Fruit fly (Drosophila melanogaster) whole organism, wandering third instar larva: ENCODE results near the gene CG33483.
A peak's percentile ranks its signal among the peaks of the same experiment; 100 is the strongest.

Experiments used
- Abd-B ChIP-seq: fragments of >200 bp; optimal IDR thresholded peaks from 2 replicates; lab custom pipeline; 2017; ENCODE audit warnings: missing biosample characterization, missing genetic modification characterization
- CG32264 ChIP-seq: fragments of 200-800 bp; sonication (Bioruptor generic); optimal IDR thresholded peaks from 2 replicates; lab custom pipeline; 2016; ENCODE audit warnings: missing biosample characterization, missing genetic modification characterization
- CG9705 ChIP-seq: fragments of 200-800 bp; sonication (Bioruptor generic); optimal IDR thresholded peaks from 2 replicates; lab custom pipeline; 2018; ENCODE audit warnings: missing biosample characterization, mild to moderate bottlenecking, missing genetic modification characterization
- CrebA ChIP-seq: fragments of 200-800 bp; sonication (Bioruptor generic); optimal IDR thresholded peaks from 2 replicates; lab custom pipeline; 2016; ENCODE audit warnings: missing biosample characterization, mild to moderate bottlenecking, missing genetic modification characterization, borderline replicate concordance
- Dfd ChIP-seq: fragments of >200 bp; optimal IDR thresholded peaks from 2 replicates; lab custom pipeline; 2017; ENCODE audit warnings: missing biosample characterization, missing genetic modification characterization
- Dif ChIP-seq: fragments of 200-275, 200-300 bp; sonication (Bioruptor generic); optimal IDR thresholded peaks from 2 replicates; lab custom pipeline; 2018; ENCODE audit warnings: missing biosample characterization, missing genetic modification characterization; ENCODE audit not compliant: partially characterized antibody
- GATAd ChIP-seq: sonication (Bioruptor generic); optimal IDR thresholded peaks from 2 replicates; lab custom pipeline; 2016; ENCODE audit warnings: missing biosample characterization, missing genetic modification characterization
- HLH106 ChIP-seq: fragments of 200-800 bp; optimal IDR thresholded peaks from 3 replicates; lab custom pipeline; 2019; ENCODE audit warnings: missing biosample characterization, mild to moderate bottlenecking, missing genetic modification characterization, moderate library complexity
- Hnf4 ChIP-seq: fragments of 200-800 bp; sonication (Bioruptor generic); optimal IDR thresholded peaks from 2 replicates; lab custom pipeline; 2016; ENCODE audit warnings: missing biosample characterization, mild to moderate bottlenecking, missing genetic modification characterization
- Hr78 ChIP-seq: fragments of >200 bp; optimal IDR thresholded peaks from 2 replicates; lab custom pipeline; 2017; ENCODE audit warnings: missing biosample characterization, missing genetic modification characterization
- Hr83 ChIP-seq: fragments of 200-300 bp; sonication (Bioruptor generic); optimal IDR thresholded peaks from 2 replicates; lab custom pipeline; 2016; ENCODE audit warnings: missing biosample characterization, mild to moderate bottlenecking, missing genetic modification characterization, moderate library complexity; ENCODE audit not compliant: poor library complexity, severe bottlenecking
- Jra ChIP-seq: sonication (Bioruptor generic); optimal IDR thresholded peaks from 2 replicates; lab custom pipeline; 2016; ENCODE audit warnings: missing biosample characterization, missing genetic modification characterization
- Mio ChIP-seq: sonication (Bioruptor generic); optimal IDR thresholded peaks from 2 replicates; lab custom pipeline; 2016; ENCODE audit warnings: missing biosample characterization, missing genetic modification characterization
- Myc ChIP-seq: fragments of >200 bp; optimal IDR thresholded peaks from 2 replicates; lab custom pipeline; 2017
- N ChIP-seq: fragments of >200 bp; optimal IDR thresholded peaks from 2 replicates; lab custom pipeline; 2018; ENCODE audit warnings: missing biosample characterization, missing external identifiers, missing genetic modification characterization
- OdsH ChIP-seq: fragments of 200-800 bp; sonication (Bioruptor generic); optimal IDR thresholded peaks from 2 replicates; lab custom pipeline; 2016; ENCODE audit warnings: missing biosample characterization, mild to moderate bottlenecking, missing genetic modification characterization
- Rel ChIP-seq, 2 experiments: fragments of 200-800 bp; sonication (Bioruptor generic) in 1 of 2; optimal IDR thresholded peaks; 2 replicates in 1 of 2; 3 replicates in 1 of 2; lab custom pipeline; 2016 to 2019; ENCODE audit warnings: mild to moderate bottlenecking in 2 of 2, missing biosample characterization in 2 of 2, missing genetic modification characterization in 2 of 2, moderate library complexity in 1 of 2
- Sp1 ChIP-seq: fragments of 200-800 bp; sonication (Bioruptor generic); optimal IDR thresholded peaks from 3 replicates; lab custom pipeline; 2019; ENCODE audit warnings: missing biosample characterization, mild to moderate bottlenecking, missing genetic modification characterization, moderate library complexity
- Vsx2 ChIP-seq: fragments of 200-300, 225-300 bp; sonication (Bioruptor generic); optimal IDR thresholded peaks from 2 replicates; lab custom pipeline; 2018; ENCODE audit warnings: missing biosample characterization, missing genetic modification characterization; ENCODE audit not compliant: partially characterized antibody
- br ChIP-seq: fragments of 200-800 bp; sonication (Bioruptor generic); optimal IDR thresholded peaks from 2 replicates; lab custom pipeline; 2016; ENCODE audit warnings: missing biosample characterization, missing genetic modification characterization
- brk ChIP-seq: fragments of 200-800 bp; sonication (Bioruptor generic); optimal IDR thresholded peaks from 2 replicates; lab custom pipeline; 2016; ENCODE audit warnings: missing biosample characterization, mild to moderate bottlenecking, missing genetic modification characterization
- dl ChIP-seq, 2 experiments: fragments of 175-275, 200-275 bp in 1 of 2; fragments of 200-275 bp in 1 of 2; sonication (Bioruptor generic); optimal IDR thresholded peaks; lab custom pipeline; 2018; ENCODE audit warnings: mild to moderate bottlenecking in 2 of 2, missing biosample characterization in 2 of 2, missing genetic modification characterization in 2 of 2, moderate library complexity in 2 of 2; ENCODE audit not compliant: partially characterized antibody in 2 of 2, insufficient read depth in 1 of 2
- dmrt93B ChIP-seq: fragments of 200-800 bp; sonication (Bioruptor generic); optimal IDR thresholded peaks from 2 replicates; lab custom pipeline; 2018; ENCODE audit warnings: missing biosample characterization, mild to moderate bottlenecking, missing genetic modification characterization
- dsf ChIP-seq: sonication (Bioruptor generic); optimal IDR thresholded peaks from 2 replicates; lab custom pipeline; 2016; ENCODE audit warnings: missing biosample characterization, missing genetic modification characterization, borderline replicate concordance
- ey ChIP-seq: fragments of 200-800 bp; sonication (Bioruptor generic); optimal IDR thresholded peaks from 2 replicates; lab custom pipeline; 2016; ENCODE audit warnings: missing biosample characterization, missing genetic modification characterization
- foxo ChIP-seq, 2 experiments: fragments of 200-800 bp; sonication (Bioruptor generic); optimal IDR thresholded peaks; 2 replicates in 1 of 2; 3 replicates in 1 of 2; lab custom pipeline; 2016 to 2017; ENCODE audit warnings: missing biosample characterization in 2 of 2, missing genetic modification characterization in 2 of 2
- fru ChIP-seq: fragments of 200-800 bp; sonication (Bioruptor generic); optimal IDR thresholded peaks from 3 replicates; lab custom pipeline; 2016; ENCODE audit warnings: missing biosample characterization, mild to moderate bottlenecking, missing genetic modification characterization
- h ChIP-seq: fragments of 200-800 bp; sonication (Bioruptor generic); optimal IDR thresholded peaks from 3 replicates; lab custom pipeline; 2016; ENCODE audit warnings: missing biosample characterization, mild to moderate bottlenecking, missing genetic modification characterization
- jim ChIP-seq: fragments of 175-275, 200-325 bp; sonication (Bioruptor generic); optimal IDR thresholded peaks from 2 replicates; lab custom pipeline; 2016; ENCODE audit warnings: missing biosample characterization, mild to moderate bottlenecking, missing genetic modification characterization
- lola ChIP-seq: fragments of >200 bp; optimal IDR thresholded peaks from 2 replicates; lab custom pipeline; 2017; ENCODE audit warnings: missing biosample characterization, missing genetic modification characterization
- pan ChIP-seq: fragments of >200 bp; optimal IDR thresholded peaks from 2 replicates; lab custom pipeline; 2017
- psq ChIP-seq: fragments of 200-800 bp; sonication (Bioruptor generic); optimal IDR thresholded peaks from 3 replicates; lab custom pipeline; 2017; ENCODE audit warnings: missing biosample characterization, mild to moderate bottlenecking, missing genetic modification characterization, moderate library complexity
- rgr ChIP-seq: fragments of 200-800 bp; sonication (Bioruptor generic); optimal IDR thresholded peaks from 3 replicates; lab custom pipeline; 2016; ENCODE audit warnings: missing biosample characterization, mild to moderate bottlenecking, missing genetic modification characterization
- sage ChIP-seq: fragments of 200-800 bp; sonication (Bioruptor generic); optimal IDR thresholded peaks from 2 replicates; lab custom pipeline; 2016; ENCODE audit warnings: missing biosample characterization, mild to moderate bottlenecking, missing genetic modification characterization
- sv ChIP-seq: fragments of 200-800 bp; sonication (Bioruptor generic); optimal IDR thresholded peaks from 3 replicates; lab custom pipeline; 2016; ENCODE audit warnings: missing biosample characterization, missing genetic modification characterization
- tai ChIP-seq: sonication (Bioruptor generic); optimal IDR thresholded peaks from 2 replicates; lab custom pipeline; 2016; ENCODE audit warnings: missing biosample characterization, missing genetic modification characterization
- usp ChIP-seq: fragments of >200 bp; optimal IDR thresholded peaks from 2 replicates; lab custom pipeline; 2017; ENCODE audit warnings: missing biosample characterization, missing genetic modification characterization
- woc ChIP-seq: sonication (Bioruptor generic); optimal IDR thresholded peaks from 2 replicates; lab custom pipeline; 2016; ENCODE audit warnings: missing biosample characterization, mild to moderate bottlenecking, missing genetic modification characterization

Gene CG33483

DNA sequence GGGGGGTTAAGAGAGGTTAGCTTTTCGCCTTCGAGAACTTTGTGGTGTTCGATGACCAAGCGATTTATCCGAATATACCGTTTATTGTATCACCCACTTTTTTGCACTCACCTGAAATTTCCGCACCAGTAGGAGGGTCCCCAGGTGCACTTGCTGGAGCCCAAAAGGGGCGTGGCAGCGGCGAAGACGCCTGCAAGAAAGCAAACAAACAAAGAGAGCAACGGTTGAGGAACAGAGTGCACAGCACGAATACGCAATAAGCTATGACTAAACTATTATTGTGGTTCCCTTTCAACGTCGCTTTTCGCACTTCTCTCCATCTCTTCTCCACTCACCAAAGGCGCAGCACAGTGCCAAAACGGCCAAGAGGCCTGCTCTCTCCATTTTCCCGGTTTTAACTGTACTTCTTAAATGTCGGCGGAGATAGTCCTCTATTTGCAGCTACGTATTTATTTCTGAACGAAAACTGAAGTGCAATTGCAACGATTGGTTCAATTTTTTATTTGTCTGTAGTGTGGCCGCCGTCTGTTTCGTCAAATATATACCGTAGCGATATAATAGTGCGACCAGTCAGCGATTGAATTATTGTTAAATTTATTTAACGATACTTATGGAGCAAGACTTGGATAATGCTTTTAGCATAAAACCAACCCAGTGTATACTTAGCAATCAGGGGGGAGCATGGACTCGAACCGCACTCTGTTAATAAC is 13.3 kb downstream of the CG33483 start, which contains the start of gene Sap-r:
TSS of gene Sap-r (minus strand) at position 513 of the 710 bp plus-strand sequence.
- TF ChIP-seq h: peak; percentile 43
- peak; percentile 14 for TF ChIP-seq CG32264 (GFP tag; lab: Kevin White, UChicago)
- no peak for TF ChIP-seq Hnf4
- no peak for TF ChIP-seq jim
- TF ChIP-seq Hr83 (GFP tag; lab: Kevin White, UChicago): no peak
- TF ChIP-seq Dfd: no peak
- no peak for TF ChIP-seq N (GFP tag; lab: Kevin White, UChicago)
- no peak for TF ChIP-seq GATAd (GFP tag; lab: Kevin White, UChicago)
- peak; percentile 60 for TF ChIP-seq psq (GFP tag; lab: Kevin White, UChicago)
- no peak for TF ChIP-seq dsf
- TF ChIP-seq rgr: no peak
- TF ChIP-seq CG9705: no peak
- peak; percentile 57 for TF ChIP-seq Sp1
- no peak for TF ChIP-seq OdsH (GFP tag; lab: Kevin White, UChicago)
- TF ChIP-seq dl (GFP tag; optimal IDR thresholded peaks at IDR 0.05; lab: Kevin White, UChicago; ENCODE audit: insufficient read depth in 1 of 2, partially characterized antibody in 2 of 2): no peak
- TF ChIP-seq brk (GFP tag; lab: Kevin White, UChicago): no peak
- TF ChIP-seq dmrt93B: no peak
- TF ChIP-seq foxo (GFP tag; optimal IDR thresholded peaks at IDR 0.05; lab: Kevin White, UChicago): no peak
- no peak for TF ChIP-seq lola (GFP tag; lab: Kevin White, UChicago)
- TF ChIP-seq Dif (GFP tag; lab: Kevin White, UChicago): peak; percentile 44
- no peak for TF ChIP-seq woc (GFP tag; lab: Kevin White, UChicago)
- no peak for TF ChIP-seq Hr78
- no peak for TF ChIP-seq sage
- no peak for TF ChIP-seq Vsx2
- TF ChIP-seq Abd-B (GFP tag; lab: Kevin White, UChicago): no peak
- peak; percentile 38 for TF ChIP-seq br (GFP tag; lab: Kevin White, UChicago)
- TF ChIP-seq usp (GFP tag; lab: Kevin White, UChicago): no peak
- no peak for TF ChIP-seq fru (GFP tag; lab: Kevin White, UChicago)
- peak; percentile 22 for TF ChIP-seq tai (GFP tag; lab: Kevin White, UChicago)
- TF ChIP-seq Mio (GFP tag; lab: Kevin White, UChicago): no peak
- TF ChIP-seq Jra (GFP tag; lab: Kevin White, UChicago): peak; percentile 12
- TF ChIP-seq Rel (GFP tag; optimal IDR thresholded peaks at IDR 0.05; lab: Kevin White, UChicago): no peak
- peak; percentile 66 for TF ChIP-seq Rel (tag; optimal IDR thresholded peaks at IDR 0.05; lab: Kevin White, UChicago)
- TF ChIP-seq CrebA: no peak
- no peak for TF ChIP-seq sv
- peak; percentile 27 for TF ChIP-seq Myc (lab: Kevin White, UChicago)
- TF ChIP-seq pan: no peak
- peak; percentile 12 for TF ChIP-seq HLH106 (tag; lab: Kevin White, UChicago)
- TF ChIP-seq ey (GFP tag; lab: Kevin White, UChicago): no peak

DNA sequence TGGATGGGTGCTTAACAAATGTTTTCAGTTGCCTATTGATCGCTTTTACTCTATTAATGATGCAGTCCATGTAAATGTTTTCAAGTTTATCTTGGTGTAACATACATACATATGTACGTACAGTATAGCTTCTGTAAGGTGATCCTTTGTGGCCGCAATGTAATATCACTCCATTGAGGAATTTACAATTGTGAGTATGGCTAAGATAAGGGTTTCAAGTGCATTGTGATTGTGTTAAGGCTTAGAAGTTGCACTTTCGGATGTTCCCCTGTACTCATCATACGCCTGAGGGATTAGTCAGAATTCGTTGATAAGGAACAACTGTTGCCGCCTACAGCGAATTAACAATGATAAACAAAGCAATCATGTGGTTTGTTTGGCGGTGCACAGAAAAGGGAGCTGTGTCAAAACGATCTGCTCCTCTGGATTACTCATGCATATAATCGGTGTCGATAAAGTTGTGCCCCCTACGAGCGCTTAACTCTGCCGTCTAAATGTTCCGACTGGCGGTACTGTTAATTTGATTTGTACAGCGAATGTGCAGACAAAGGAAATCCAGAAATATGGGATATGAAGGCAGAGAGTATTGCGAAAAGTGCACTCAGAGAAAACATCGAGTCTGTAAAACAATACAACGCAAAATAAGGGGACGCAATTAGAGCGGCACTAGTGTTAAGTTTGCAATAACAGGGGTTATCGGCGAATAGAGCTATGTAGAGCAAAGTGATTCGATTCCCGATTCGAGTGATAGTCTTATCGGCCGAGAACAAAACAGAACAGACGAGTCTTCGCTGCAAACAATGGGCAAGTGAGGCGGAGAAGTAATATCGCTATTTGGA is 14.0 kb downstream of the CG33483 start:
- TF ChIP-seq woc (GFP tag; lab: Kevin White, UChicago) (peak; percentile 70), rgr (peak; percentile 90), dsf (peak; percentile 9), dmrt93B (peak; percentile 63), GATAd (GFP tag; lab: Kevin White, UChicago) (peak; percentile 24), OdsH (GFP tag; lab: Kevin White, UChicago) (peak; percentile 81), Abd-B (GFP tag; lab: Kevin White, UChicago) (no peak), sv (no peak), Vsx2 (no peak), pan (no peak), foxo (GFP tag; optimal IDR thresholded peaks at IDR 0.05; lab: Kevin White, UChicago) (peak; percentile 24 to 89), Mio (GFP tag; lab: Kevin White, UChicago) (peak; percentile 64), Hnf4 (peak; percentile 83), Jra (GFP tag; lab: Kevin White, UChicago) (peak; percentile 47), psq (GFP tag; lab: Kevin White, UChicago) (peak; percentile 63), CG9705 (peak; percentile 60), usp (GFP tag; lab: Kevin White, UChicago) (no peak), CG32264 (GFP tag; lab: Kevin White, UChicago) (peak; percentile 66), fru (GFP tag; lab: Kevin White, UChicago) (peak; percentile 86), sage (peak; percentile 21), dl (GFP tag; optimal IDR thresholded peaks at IDR 0.05; lab: Kevin White, UChicago; ENCODE audit: insufficient read depth in 1 of 2, partially characterized antibody in 2 of 2) (no peak), br (GFP tag; lab: Kevin White, UChicago) (peak; percentile 84), HLH106 (tag; lab: Kevin White, UChicago) (peak; percentile 86), Sp1 (peak; percentile 75), brk (GFP tag; lab: Kevin White, UChicago) (no peak), Hr78 (no peak), Dfd (no peak), tai (GFP tag; lab: Kevin White, UChicago) (no peak), ey (GFP tag; lab: Kevin White, UChicago) (peak; percentile 88), Dif (GFP tag; lab: Kevin White, UChicago) (no peak), h (peak; percentile 90), Rel (GFP tag; optimal IDR thresholded peaks at IDR 0.05; lab: Kevin White, UChicago) (peak; percentile 27), Rel (tag; optimal IDR thresholded peaks at IDR 0.05; lab: Kevin White, UChicago) (peak; percentile 41), Hr83 (GFP tag; lab: Kevin White, UChicago) (peak; percentile 64)
